Worm (Caenorhabditis elegans) whole organism, L2 larva: ENCODE measurements around the gene ipmk-1.

Experiments used
- C34F6.9 ChIP-seq: fragments of 150-350 bp; optimal IDR thresholded peaks from 2 replicates; lab custom pipeline; 2014; ENCODE audit warnings: missing biosample characterization, missing genetic modification characterization
- F13H6.1 ChIP-seq: sonication (generic microtip); optimal IDR thresholded peaks from 2 replicates; lab custom pipeline; 2016; ENCODE audit warnings: missing genetic modification characterization, missing compliant biosample characterization
- R02D3.7 ChIP-seq: fragments of 150-350 bp; optimal IDR thresholded peaks from 2 replicates; lab custom pipeline; 2014; ENCODE audit warnings: missing biosample characterization, missing genetic modification characterization
- Y55F3AM.14 ChIP-seq: fragments of 200-800 bp; sonication (Bioruptor generic); optimal IDR thresholded peaks from 2 replicates; lab custom pipeline; 2018; ENCODE audit warnings: mild to moderate bottlenecking, missing genetic modification characterization, missing compliant biosample characterization
- aly-2 ChIP-seq: fragments of 150-350 bp; optimal IDR thresholded peaks from 2 replicates; lab custom pipeline; 2014; ENCODE audit warnings: missing biosample characterization, missing genetic modification characterization
- ama-1 ChIP-seq: fragments of 150-350 bp; optimal IDR thresholded peaks from 2 replicates; lab custom pipeline; 2018; ENCODE audit warnings: inconsistent platforms
- blmp-1 ChIP-seq: sonication (generic microtip); optimal IDR thresholded peaks from 2 replicates; lab custom pipeline; 2017; ENCODE audit warnings: missing genetic modification characterization, mild to moderate bottlenecking, missing compliant biosample characterization, antibody characterized with exemption, moderate library complexity; ENCODE audit not compliant: insufficient read depth
- ceh-16 ChIP-seq: fragments of 150-350 bp; optimal IDR thresholded peaks from 2 replicates; lab custom pipeline; 2014; ENCODE audit warnings: missing biosample characterization, missing genetic modification characterization
- ceh-82 ChIP-seq: fragments of 150-350 bp; optimal IDR thresholded peaks from 2 replicates; lab custom pipeline; 2014; ENCODE audit warnings: missing biosample characterization, missing genetic modification characterization
- crh-2 ChIP-seq: sonication (generic microtip); optimal IDR thresholded peaks from 2 replicates; lab custom pipeline; 2017; ENCODE audit warnings: missing biosample characterization, missing genetic modification characterization
- dmd-4 ChIP-seq: sonication (generic microtip); optimal IDR thresholded peaks from 2 replicates; lab custom pipeline; 2017; ENCODE audit warnings: missing biosample characterization, missing genetic modification characterization
- egl-27 ChIP-seq: sonication (generic microtip); optimal IDR thresholded peaks from 3 replicates; lab custom pipeline; 2017; ENCODE audit warnings: missing biosample characterization, missing genetic modification reagents, missing genetic modification characterization
- elt-3 ChIP-seq: sonication (generic microtip); optimal IDR thresholded peaks from 2 replicates; lab custom pipeline; 2017; ENCODE audit warnings: missing biosample characterization, missing genetic modification characterization
- fos-1 ChIP-seq: fragments of 150-350 bp; optimal IDR thresholded peaks from 2 replicates; lab custom pipeline; 2014; ENCODE audit warnings: missing biosample characterization, missing genetic modification characterization
- gmeb-1 ChIP-seq: fragments of 150-350 bp; optimal IDR thresholded peaks from 2 replicates; lab custom pipeline; 2014; ENCODE audit warnings: missing biosample characterization, missing genetic modification characterization
- lin-11 ChIP-seq: fragments of 150-350 bp; sonication (generic microtip); optimal IDR thresholded peaks from 2 replicates; lab custom pipeline; 2014; ENCODE audit warnings: missing biosample characterization, missing genetic modification characterization, inconsistent platforms, mixed read lengths
- lin-13 ChIP-seq: fragments of 150-350 bp; optimal IDR thresholded peaks from 2 replicates; lab custom pipeline; 2014; ENCODE audit warnings: missing biosample characterization, missing genetic modification reagents, missing genetic modification characterization
- lin-39 ChIP-seq: fragments of 150-350 bp; optimal IDR thresholded peaks from 2 replicates; lab custom pipeline; 2014; ENCODE audit warnings: missing biosample characterization, missing genetic modification reagents, missing genetic modification characterization
- lsy-2 ChIP-seq, 2 experiments: fragments of 150-350 bp in 1 of 2; sonication (generic microtip) in 1 of 2; optimal IDR thresholded peaks; 2 replicates each; lab custom pipeline; 2014 to 2017; ENCODE audit warnings: missing biosample characterization in 2 of 2, missing genetic modification characterization in 2 of 2
- mab-5 ChIP-seq: fragments of 150-350 bp; optimal IDR thresholded peaks from 2 replicates; lab custom pipeline; 2014; ENCODE audit warnings: missing biosample characterization, missing genetic modification characterization
- mdl-1 ChIP-seq, 2 experiments: fragments of 150-350 bp in 1 of 2; sonication (generic microtip) in 1 of 2; optimal IDR thresholded peaks; 2 replicates each; lab custom pipeline; 2017; ENCODE audit warnings: missing biosample characterization in 2 of 2, missing genetic modification characterization in 2 of 2
- nhr-10 ChIP-seq: sonication (generic microtip); optimal IDR thresholded peaks from 2 replicates; lab custom pipeline; 2017; ENCODE audit warnings: missing biosample characterization, missing genetic modification characterization
- nhr-11 ChIP-seq: fragments of 150-350 bp; optimal IDR thresholded peaks from 2 replicates; lab custom pipeline; 2014; ENCODE audit warnings: missing biosample characterization, missing genetic modification characterization
- nhr-12 ChIP-seq: fragments of 150-350 bp; optimal IDR thresholded peaks from 2 replicates; lab custom pipeline; 2014; ENCODE audit warnings: missing biosample characterization, missing genetic modification characterization
- nhr-129 ChIP-seq: fragments of 150-350 bp; optimal IDR thresholded peaks from 2 replicates; lab custom pipeline; 2014; ENCODE audit warnings: missing biosample characterization, missing genetic modification characterization
- nhr-21 ChIP-seq: fragments of 150-350 bp; optimal IDR thresholded peaks from 2 replicates; lab custom pipeline; 2014; ENCODE audit warnings: missing biosample characterization, missing genetic modification characterization
- nhr-23 ChIP-seq: fragments of 150-350 bp; optimal IDR thresholded peaks from 2 replicates; lab custom pipeline; 2014; ENCODE audit warnings: missing biosample characterization, missing genetic modification reagents, missing genetic modification characterization
- nhr-237 ChIP-seq: fragments of 150-350 bp; optimal IDR thresholded peaks from 2 replicates; lab custom pipeline; 2014; ENCODE audit warnings: missing biosample characterization, missing genetic modification characterization
- nhr-25 ChIP-seq: fragments of 150-350 bp; sonication (generic microtip); optimal IDR thresholded peaks from 3 replicates; lab custom pipeline; 2014; ENCODE audit warnings: missing biosample characterization, missing genetic modification characterization
- nhr-6 ChIP-seq: fragments of 150-350 bp; optimal IDR thresholded peaks from 2 replicates; lab custom pipeline; 2014; ENCODE audit warnings: missing biosample characterization, missing genetic modification characterization
- nhr-77 ChIP-seq: fragments of 150-350 bp; optimal IDR thresholded peaks from 2 replicates; lab custom pipeline; 2014; ENCODE audit warnings: missing biosample characterization, missing genetic modification characterization
- peb-1 ChIP-seq: fragments of 150-350 bp; optimal IDR thresholded peaks from 2 replicates; lab custom pipeline; 2014; ENCODE audit warnings: missing biosample characterization, missing genetic modification characterization
- sem-4 ChIP-seq: fragments of 150-350 bp; optimal IDR thresholded peaks from 2 replicates; lab custom pipeline; 2014; ENCODE audit warnings: missing biosample characterization, missing genetic modification reagents, missing genetic modification characterization
- sma-3 ChIP-seq: sonication (generic microtip); optimal IDR thresholded peaks from 2 replicates; lab custom pipeline; 2016; ENCODE audit warnings: missing genetic modification reagents, missing genetic modification characterization, missing compliant biosample characterization
- unc-39 ChIP-seq: fragments of 150-350 bp; optimal IDR thresholded peaks from 2 replicates; lab custom pipeline; 2014; ENCODE audit warnings: missing biosample characterization, missing genetic modification characterization
- unc-55 ChIP-seq: fragments of 150-350 bp; sonication (generic microtip); optimal IDR thresholded peaks from 3 replicates; lab custom pipeline; 2014; ENCODE audit warnings: missing biosample characterization, missing genetic modification reagents, missing genetic modification characterization
- zag-1 ChIP-seq: fragments of 150-350 bp; optimal IDR thresholded peaks from 2 replicates; lab custom pipeline; 2014; ENCODE audit warnings: missing biosample characterization, missing genetic modification characterization
- ztf-1 ChIP-seq: fragments of 200-800 bp; sonication (Bioruptor generic); conservative IDR thresholded peaks from 2 replicates; pipeline ENCODE4 v1.3.6; 2022; ENCODE audit warnings: missing genetic modification characterization, missing compliant biosample characterization

Gene ipmk-1

DNA sequence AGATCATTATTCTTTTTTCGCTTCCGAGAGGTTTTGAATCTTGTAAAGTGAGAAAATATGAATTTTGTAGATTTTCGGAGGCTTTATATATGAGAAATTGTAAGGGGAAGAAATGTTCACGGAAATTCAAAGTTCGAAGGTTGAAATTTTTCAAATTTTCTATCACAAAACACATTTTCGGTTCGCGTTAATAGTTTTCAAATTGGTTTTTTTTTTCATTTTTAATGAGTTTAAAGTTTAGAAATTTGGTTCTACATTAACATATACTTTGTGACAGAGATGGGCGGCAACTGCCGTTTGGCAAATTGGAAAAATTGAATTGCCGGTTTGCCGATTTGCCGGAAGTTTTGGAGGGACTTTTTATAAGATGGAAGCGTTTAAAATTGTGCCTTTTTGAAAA, 23.1 kb downstream of the ipmk-1 start, which contains the start of gene K08E7.4:
TSS of gene K08E7.4 (minus strand) at position 101 of the 400 bp plus-strand sequence.
- TF ChIP-seq lin-13 (no peak), nhr-25 (tag; lab: Kevin White, UChicago) (no peak), peb-1 (tag; lab: Kevin White, UChicago) (no peak), Y55F3AM.14 (GFP tag; lab: Kevin White, UChicago) (no peak), nhr-10 (tag; lab: Kevin White, UChicago) (no peak), ztf-1 (GFP tag; lab: Robert Waterston, UW) (no peak), egl-27 (tag; lab: Kevin White, UChicago) (no peak), zag-1 (tag; lab: Kevin White, UChicago) (no peak), nhr-6 (tag; lab: Kevin White, UChicago) (no peak), nhr-21 (tag; lab: Kevin White, UChicago) (no peak), F13H6.1 (tag; lab: Kevin White, UChicago) (no peak), nhr-77 (tag; lab: Kevin White, UChicago) (no peak), lsy-2 (tag; optimal IDR thresholded peaks at IDR 0.05; lab: Kevin White, UChicago) (no peak), elt-3 (no peak), nhr-237 (tag; lab: Kevin White, UChicago) (no peak), unc-39 (no peak)
- TF ChIP-seq, all 48 proteins: peak for 0

DNA sequence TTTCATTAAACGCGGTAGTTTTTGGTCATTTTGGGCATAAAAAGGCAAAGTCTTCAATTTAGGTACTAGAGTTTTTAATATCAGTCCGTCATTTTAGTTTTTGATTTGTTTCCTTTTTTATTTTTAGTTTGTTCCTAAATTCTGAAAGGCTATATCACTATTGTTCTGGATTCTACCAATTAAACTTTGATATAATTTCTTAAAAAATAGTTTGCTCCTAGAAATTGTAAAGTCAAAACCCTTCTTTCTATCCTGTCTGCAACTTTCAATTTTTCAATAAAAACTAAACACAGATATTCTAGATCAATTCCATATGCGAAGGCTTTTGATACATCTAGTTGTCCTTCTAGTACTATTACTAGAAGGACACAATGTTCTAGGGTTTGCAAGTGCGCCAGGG, 25.1 kb downstream of the ipmk-1 start, which contains the start of gene K08E7.5:
TSS of gene K08E7.5 (plus strand) at position 301 of the 400 bp plus-strand sequence.
- no peak for TF ChIP-seq peb-1 (tag; lab: Kevin White, UChicago)
- TF ChIP-seq nhr-129 (tag; lab: Kevin White, UChicago): no peak

DNA sequence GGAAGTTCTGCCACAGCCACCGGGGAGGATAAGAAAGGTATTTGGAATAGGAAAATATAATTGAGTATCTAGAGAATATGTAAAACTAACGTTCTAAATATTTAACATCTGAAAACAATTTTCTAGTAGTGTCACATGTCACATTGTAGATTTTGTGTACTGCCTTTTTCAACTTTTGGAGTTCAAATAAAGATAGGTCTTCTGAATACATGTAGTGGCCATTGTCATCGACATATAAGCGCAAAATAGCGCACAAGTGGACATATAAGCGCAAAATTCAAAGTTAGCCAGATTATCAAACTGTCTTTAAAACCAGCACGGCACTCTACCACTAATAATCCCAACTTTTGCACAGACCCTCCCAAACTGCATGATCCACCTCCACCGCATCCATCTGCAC, 26.3 kb downstream of the ipmk-1 start:
- TF ChIP-seq lsy-2 (tag; optimal IDR thresholded peaks at IDR 0.05; lab: Kevin White, UChicago) (no peak), dmd-4 (tag; lab: Kevin White, UChicago) (no peak), nhr-6 (tag; lab: Kevin White, UChicago) (no peak), unc-39 (no peak), elt-3 (no peak), ama-1 (no peak), fos-1 (no peak), sma-3 (GFP tag; lab: Kevin White, UChicago) (no peak), lin-39 (tag; lab: Kevin White, UChicago) (no peak), nhr-21 (tag; lab: Kevin White, UChicago) (no peak), R02D3.7 (no peak), ceh-16 (tag; lab: Kevin White, UChicago) (no peak), mab-5 (no peak), nhr-11 (tag; lab: Kevin White, UChicago) (no peak)

DNA sequence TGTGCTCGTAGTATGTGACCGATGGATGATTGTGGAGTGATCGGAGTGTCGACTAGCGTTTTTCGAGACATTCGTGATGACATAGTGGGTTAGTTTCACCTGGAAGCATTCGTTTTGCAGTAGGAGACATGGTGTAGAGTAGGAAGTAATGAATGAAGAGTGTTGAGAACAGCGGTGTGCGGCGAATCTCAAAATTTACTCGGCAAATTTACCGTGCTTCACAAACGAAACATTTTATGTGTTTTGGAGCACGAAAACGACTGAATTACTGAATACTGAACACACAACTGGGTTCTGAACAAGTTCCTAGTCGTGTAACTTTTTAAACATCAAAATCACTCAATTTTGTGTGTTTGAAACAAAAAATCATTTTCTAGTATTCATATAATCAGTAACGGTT, 33.1 kb downstream of the ipmk-1 start, which contains the start of gene K08E7.6:
TSS of gene K08E7.6 (minus strand) at position 101 of the 400 bp plus-strand sequence.
- no peak for TF ChIP-seq nhr-11 (tag; lab: Kevin White, UChicago)

DNA sequence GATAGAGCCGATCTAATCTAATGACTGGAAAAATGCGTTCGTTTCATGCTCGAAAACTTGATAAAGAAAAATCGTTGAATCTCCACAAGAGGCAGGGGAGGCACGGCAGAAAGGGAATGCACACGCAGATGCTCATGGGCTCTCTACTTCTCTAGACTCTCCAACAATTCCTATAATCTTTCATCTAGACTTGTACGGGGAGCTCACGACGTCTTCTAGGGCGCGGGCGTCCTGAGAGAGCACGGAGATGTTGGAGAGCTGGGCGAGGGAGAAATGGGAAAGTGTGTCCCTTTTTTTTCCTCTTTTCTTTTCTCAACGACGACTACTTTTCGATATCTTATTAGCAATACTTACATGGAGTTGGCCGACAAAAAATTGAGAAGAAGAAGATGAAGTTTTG, 35.3 kb downstream of the ipmk-1 start:
- TF ChIP-seq lin-39 (tag; lab: Kevin White, UChicago) (no peak), nhr-237 (tag; lab: Kevin White, UChicago) (no peak), blmp-1 (no peak), gmeb-1 (tag; lab: Kevin White, UChicago) (no peak), Y55F3AM.14 (GFP tag; lab: Kevin White, UChicago) (no peak), ama-1 (no peak), nhr-10 (tag; lab: Kevin White, UChicago) (no peak), zag-1 (tag; lab: Kevin White, UChicago) (no peak), ztf-1 (GFP tag; lab: Robert Waterston, UW) (no peak), lin-11 (tag; lab: Kevin White, UChicago) (no peak), sma-3 (GFP tag; lab: Kevin White, UChicago) (no peak), nhr-77 (tag; lab: Kevin White, UChicago) (no peak), nhr-23 (tag; lab: Kevin White, UChicago) (no peak), unc-55 (no peak), mab-5 (no peak), nhr-11 (tag; lab: Kevin White, UChicago) (no peak), C34F6.9 (peak; percentile 54), lin-13 (no peak), aly-2 (tag; lab: Kevin White, UChicago) (no peak), sem-4 (tag; lab: Kevin White, UChicago) (peak; percentile 1), mdl-1 (tag; optimal IDR thresholded peaks at IDR 0.05; lab: Kevin White, UChicago) (no peak), ceh-82 (no peak), F13H6.1 (tag; lab: Kevin White, UChicago) (no peak), nhr-12 (tag; lab: Kevin White, UChicago) (no peak), R02D3.7 (no peak), unc-39 (no peak), lsy-2 (tag; optimal IDR thresholded peaks at IDR 0.05; lab: Kevin White, UChicago) (peak in 1 of 2 experiments; percentile 17), nhr-6 (tag; lab: Kevin White, UChicago) (no peak), crh-2 (tag; lab: Kevin White, UChicago) (peak; percentile 1), dmd-4 (tag; lab: Kevin White, UChicago) (no peak)
- TF ChIP-seq, all 48 proteins: peak for 4
